Fruit fly (Drosophila melanogaster) whole organism, adult: ENCODE results near the gene CG31174.

Source experiments
- CG11617 ChIP-seq: fragments of 200-800 bp; sonication (Bioruptor generic); optimal IDR thresholded peaks from 2 replicates; lab custom pipeline; 2017; ENCODE audit warnings: mild to moderate bottlenecking, missing biosample characterization, missing genetic modification reagents, missing genetic modification characterization
- CG14711 ChIP-seq: fragments of 200-800 bp; sonication (Bioruptor generic); optimal IDR thresholded peaks from 2 replicates; lab custom pipeline; 2018; ENCODE audit warnings: missing biosample characterization, mild to moderate bottlenecking, missing genetic modification characterization, moderate library complexity
- CG1620 ChIP-seq: fragments of 200-800 bp; sonication (Bioruptor generic); optimal IDR thresholded peaks from 2 replicates; lab custom pipeline; 2016; ENCODE audit warnings: missing biosample characterization, missing genetic modification characterization
- CG33017 ChIP-seq: fragments of 200-800 bp; sonication (Bioruptor generic); optimal IDR thresholded peaks from 2 replicates; lab custom pipeline; 2018; ENCODE audit warnings: missing biosample characterization, mild to moderate bottlenecking, missing genetic modification characterization, moderate library complexity
- CG7101 ChIP-seq: fragments of 200-800 bp; sonication (Bioruptor generic); optimal IDR thresholded peaks from 2 replicates; lab custom pipeline; 2018; ENCODE audit warnings: missing biosample characterization, mild to moderate bottlenecking, missing genetic modification characterization, moderate library complexity
- Clk ChIP-seq: fragments of 200-800 bp; sonication (Bioruptor generic); optimal IDR thresholded peaks from 2 replicates; lab custom pipeline; 2017; ENCODE audit warnings: missing biosample characterization, missing genetic modification characterization
- Crg-1 ChIP-seq: fragments of 200-800 bp; sonication (Bioruptor generic); optimal IDR thresholded peaks from 2 replicates; lab custom pipeline; 2016; ENCODE audit warnings: missing biosample characterization, missing genetic modification characterization
- Hr96 ChIP-seq: fragments of 200-800 bp; sonication (Bioruptor generic); optimal IDR thresholded peaks from 2 replicates; lab custom pipeline; 2016; ENCODE audit warnings: missing biosample characterization, missing genetic modification characterization
- cic ChIP-seq: fragments of 200-800 bp; sonication (Bioruptor generic); optimal IDR thresholded peaks from 2 replicates; lab custom pipeline; 2017; ENCODE audit warnings: missing biosample characterization, mild to moderate bottlenecking, missing genetic modification characterization, moderate library complexity
- ovo ChIP-seq: fragments of 200-800 bp; sonication (Bioruptor generic); optimal IDR thresholded peaks from 2 replicates; lab custom pipeline; 2016; ENCODE audit warnings: missing biosample characterization, missing genetic modification characterization
- toe ChIP-seq: fragments of 200-800 bp; sonication (Bioruptor generic); optimal IDR thresholded peaks from 2 replicates; lab custom pipeline; 2016; ENCODE audit warnings: missing biosample characterization, missing genetic modification characterization

DNA sequence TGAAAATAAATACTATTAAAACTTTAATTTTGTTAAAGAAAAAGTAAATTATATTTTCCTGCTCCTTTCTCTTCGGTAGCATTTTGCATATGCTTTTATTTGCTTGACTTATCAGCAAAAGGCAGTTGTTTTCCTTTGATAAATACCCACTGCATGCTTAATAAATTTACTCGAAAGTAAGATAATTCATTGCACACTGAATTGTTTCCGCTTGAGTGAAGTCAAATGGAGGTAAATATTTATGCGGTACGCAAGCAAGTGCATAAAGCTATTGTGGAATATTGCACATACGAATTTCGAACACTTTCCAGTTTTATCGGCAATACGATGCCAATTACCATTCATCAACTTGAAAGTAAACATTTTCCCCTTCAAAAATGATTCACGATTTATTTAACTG lies 46.2 kb downstream of the CG31174 start:
- peak; percentile 41 for TF ChIP-seq cic (GFP tag; lab: Kevin White, UChicago)
- no peak for TF ChIP-seq ovo (GFP tag; lab: Kevin White, UChicago)
- TF ChIP-seq Clk (GFP tag; lab: Kevin White, UChicago), result no peak
- TF ChIP-seq CG11617, result no peak
- TF ChIP-seq CG33017 (tag; lab: Kevin White, UChicago), result peak; percentile 6
- TF ChIP-seq toe (GFP tag; lab: Kevin White, UChicago), result no peak
- no peak for TF ChIP-seq CG1620
- TF ChIP-seq CG14711 (tag; lab: Kevin White, UChicago), result no peak
- no peak for TF ChIP-seq Crg-1 (GFP tag; lab: Kevin White, UChicago)
- TF ChIP-seq Hr96, result no peak
- no peak for TF ChIP-seq CG7101
